Worm (Caenorhabditis elegans): ENCODE data around the gene Y48A6C.8.

Y48A6C.8 gene

ce11 chrIII:11079445-11079844 lies 48.0 kb downstream of the Y48A6C.8 start, which contains the start of gene W09D6.4:
W09D6.4 (plus strand) TSS chrIII:11079745.
- TF ChIP-seq madf-10 (tag; optimal IDR thresholded peaks at IDR 0.05), result no peak
- TF ChIP-seq Y53F4B.3 (GFP tag; IDR thresholded peaks at IDR 0.05), result no peak
- TF ChIP-seq madf-8 (GFP tag; conservative IDR thresholded peaks at IDR 0.05), result no peak
- TF ChIP-seq ceh-27 (GFP tag; optimal IDR thresholded peaks at IDR 0.05), result no peak
- TF ChIP-seq xnd-1 (tag; optimal IDR thresholded peaks at IDR 0.05), result no peak
- TF ChIP-seq nhr-80 (tag; optimal IDR thresholded peaks at IDR 0.05), result no peak
- no peak for TF ChIP-seq hsf-1 (GFP tag; IDR thresholded peaks at IDR 0.05)
- no peak for TF ChIP-seq repo-1 (tag; optimal IDR thresholded peaks at IDR 0.05)
- no peak for TF ChIP-seq ztf-6 (GFP tag; IDR thresholded peaks at IDR 0.05)
- TF ChIP-seq mes-4 (tag; optimal IDR thresholded peaks at IDR 0.05), result no peak
- no peak for TF ChIP-seq die-1 (tag; optimal IDR thresholded peaks at IDR 0.05)

- TF ChIP-seq dpff-1 (tag; optimal IDR thresholded peaks at IDR 0.05), result no peak
- TF ChIP-seq B0035.1 (tag; optimal IDR thresholded peaks at IDR 0.05), result no peak
- no peak for TF ChIP-seq efl-1 (GFP tag; optimal IDR thresholded peaks at IDR 0.05)
- TF ChIP-seq hrde-1 (tag; optimal IDR thresholded peaks at IDR 0.05; ENCODE audit: borderline replicate concordance), result no peak
- no peak for TF ChIP-seq mxl-1 (tag; optimal IDR thresholded peaks at IDR 0.05)
- no peak for TF ChIP-seq lin-35 (GFP tag; optimal IDR thresholded peaks at IDR 0.05)
- no peak for TF ChIP-seq madf-6 (GFP tag; IDR thresholded peaks at IDR 0.05)
Observed at ce11 chrIII:11077404-11077803, 50.0 kb downstream of the Y48A6C.8 start, which contains the start of gene str-246. str-246 (plus strand) TSS chrIII:11077704.
